Worm (Caenorhabditis elegans) whole organism, young adult: ENCODE results near the gene F43G6.17.

Source experiments
- C17E4.6 ChIP-seq: fragments of 200-800 bp; sonication (Bioruptor generic); IDR thresholded peaks from 2 replicates; pipeline ENCODE4 v1.3.6; 2022; ENCODE audit warnings: missing genetic modification reagents, missing genetic modification characterization, missing compliant biosample characterization
- F33H1.4 ChIP-seq: fragments of 200-800 bp; sonication (Bioruptor generic); IDR thresholded peaks from 2 replicates; pipeline ENCODE4 v1.3.6; 2022; ENCODE audit warnings: missing genetic modification reagents, missing genetic modification characterization, missing compliant biosample characterization
- F37B4.10 ChIP-seq: fragments of 200-800 bp; sonication (Bioruptor generic); IDR thresholded peaks from 2 replicates; pipeline ENCODE4 v1.3.6; 2022; ENCODE audit warnings: missing genetic modification characterization, missing compliant biosample characterization
- F52B5.7 ChIP-seq: sonication (generic microtip); optimal IDR thresholded peaks from 2 replicates; lab custom pipeline; 2016; ENCODE audit warnings: mild to moderate bottlenecking, missing genetic modification characterization, missing compliant biosample characterization
- dpl-1 ChIP-seq: fragments of 150-350 bp; optimal IDR thresholded peaks from 2 replicates; lab custom pipeline; 2014; ENCODE audit warnings: missing biosample characterization, missing genetic modification reagents, missing genetic modification characterization
- efl-1 ChIP-seq: fragments of 150-350 bp; optimal IDR thresholded peaks from 2 replicates; lab custom pipeline; 2014; ENCODE audit warnings: missing biosample characterization, missing genetic modification reagents, missing genetic modification characterization
- egrh-3 ChIP-seq: fragments of 200-800 bp; sonication (Bioruptor generic); IDR thresholded peaks from 2 replicates; pipeline ENCODE4 v1.3.6; 2022; ENCODE audit warnings: missing genetic modification reagents, missing genetic modification characterization, missing compliant biosample characterization
- hlh-12 ChIP-seq: sonication (generic microtip); optimal IDR thresholded peaks from 2 replicates; lab custom pipeline; 2016; ENCODE audit warnings: missing genetic modification characterization, missing compliant biosample characterization
- lin-40 ChIP-seq: sonication (generic microtip); optimal IDR thresholded peaks from 2 replicates; lab custom pipeline; 2016; ENCODE audit warnings: missing genetic modification characterization, mild to moderate bottlenecking, missing compliant biosample characterization, missing genotype, missing genetic modification reagents
- lir-1 ChIP-seq: fragments of 200-800 bp; sonication (Bioruptor generic); conservative IDR thresholded peaks from 2 replicates; pipeline ENCODE4 v1.3.6; 2022; ENCODE audit warnings: missing genetic modification reagents, missing genetic modification characterization, missing compliant biosample characterization
- madf-8 ChIP-seq: fragments of 200-800 bp; sonication (Bioruptor generic); conservative IDR thresholded peaks from 2 replicates; pipeline ENCODE4 v1.3.6; 2022; ENCODE audit warnings: missing genetic modification reagents, missing genetic modification characterization, missing compliant biosample characterization
- unc-62 ChIP-seq: fragments of 150-350 bp; optimal IDR thresholded peaks from 2 replicates; lab custom pipeline; 2014; ENCODE audit warnings: missing biosample characterization, missing genetic modification reagents, missing genetic modification characterization
- zim-3 ChIP-seq: sonication (generic microtip); optimal IDR thresholded peaks from 2 replicates; lab custom pipeline; 2017; ENCODE audit warnings: mild to moderate bottlenecking, missing genetic modification characterization, moderate library complexity, missing compliant biosample characterization
- ztf-6 ChIP-seq: fragments of 200-800 bp; sonication (Bioruptor generic); IDR thresholded peaks from 2 replicates; pipeline ENCODE4 v1.3.6; 2022; ENCODE audit warnings: missing genetic modification reagents, missing genetic modification characterization, missing compliant biosample characterization

DNA sequence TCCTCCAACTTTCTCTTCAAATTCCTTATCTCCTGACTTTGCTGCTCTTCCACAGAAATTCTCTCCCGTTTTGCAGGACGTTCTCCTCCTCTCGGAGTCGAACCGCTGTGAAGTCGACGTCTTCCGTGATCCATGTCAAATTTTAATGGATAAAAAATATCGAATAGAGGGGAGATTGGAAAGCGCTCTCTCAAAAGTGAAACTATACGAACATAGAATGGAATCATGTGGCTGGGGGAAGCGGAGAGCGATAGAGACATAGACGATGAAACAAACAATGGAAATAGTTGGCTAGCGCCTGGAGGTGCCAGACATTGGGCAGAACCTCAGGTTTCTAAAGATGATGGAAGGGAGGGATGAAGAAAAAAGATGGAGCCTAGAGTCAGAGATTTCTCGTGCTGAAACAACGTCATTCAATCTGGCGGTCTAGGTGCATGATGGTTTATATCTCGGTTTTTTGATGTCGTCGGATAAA is 11.4 kb downstream of the F43G6.17 start, which contains the start of gene F43G6.8:
- TF ChIP-seq ztf-6 (GFP tag; lab: Robert Waterston, UW) = no peak
- TF ChIP-seq F52B5.7 = no peak
- TF ChIP-seq lin-40 (tag; lab: Kevin White, UChicago) = no peak
- TF ChIP-seq F37B4.10 (GFP tag; lab: Robert Waterston, UW) = no peak
- no peak for TF ChIP-seq madf-8 (GFP tag; lab: Robert Waterston, UW)
- no peak for TF ChIP-seq efl-1 (GFP tag; lab: Kevin White, UChicago)
- no peak for TF ChIP-seq C17E4.6
- TF ChIP-seq F33H1.4 (GFP tag; lab: Robert Waterston, UW) = no peak
- no peak for TF ChIP-seq lir-1 (GFP tag; lab: Robert Waterston, UW)
- TF ChIP-seq dpl-1 (GFP tag; lab: Kevin White, UChicago) = no peak
- no peak for TF ChIP-seq hlh-12 (tag; lab: Kevin White, UChicago)
- TF ChIP-seq egrh-3 = no peak
- no peak for TF ChIP-seq zim-3 (tag; lab: Kevin White, UChicago)
- TF ChIP-seq unc-62 (GFP tag; lab: Kevin White, UChicago) = no peak
